Worm (Caenorhabditis elegans): ENCODE measurements around the gene C32D5.4.

ce11 chrII:6273916-6274315 is 49.0 kb downstream of the C32D5.4 start, which contains the start of gene bpl-1:
- TF ChIP-seq W03F9.2 (tag; optimal IDR thresholded peaks at IDR 0.05) (no peak), him-1 (tag; optimal IDR thresholded peaks at IDR 0.05) (no peak)

Measured in whole organism, L4/young adult.